Fruit fly (Drosophila melanogaster) whole organism, embryonic: ENCODE results near the gene Atg5.

Experiments
- CG11093 ChIP-seq: fragments of 200-800 bp; sonication (Bioruptor generic); IDR thresholded peaks from 3 replicates; pipeline ENCODE4 v1.3.6; 2022; ENCODE audit warnings: missing biosample characterization, missing genetic modification characterization
- CG11398 ChIP-seq: fragments of 200-800 bp; sonication (Bioruptor generic); optimal IDR thresholded peaks from 2 replicates; lab custom pipeline; 2016; ENCODE audit warnings: missing biosample characterization, missing genetic modification characterization
- CG12071 ChIP-seq: fragments of 200-800 bp; sonication (Bioruptor generic); optimal IDR thresholded peaks from 3 replicates; lab custom pipeline; 2018; ENCODE audit warnings: missing biosample characterization, mild to moderate bottlenecking, missing genetic modification characterization
- CG12744 ChIP-seq: fragments of 200-800 bp; sonication (Bioruptor generic); optimal IDR thresholded peaks from 2 replicates; lab custom pipeline; 2016; ENCODE audit warnings: missing biosample characterization, missing genetic modification characterization
- CG17802 ChIP-seq: fragments of 200-800 bp; sonication (Bioruptor generic); optimal IDR thresholded peaks from 2 replicates; lab custom pipeline; 2018; ENCODE audit warnings: missing biosample characterization, mild to moderate bottlenecking, missing genetic modification characterization, moderate library complexity
- CG17912 ChIP-seq: fragments of 200-800 bp; sonication (Bioruptor generic); optimal IDR thresholded peaks from 2 replicates; lab custom pipeline; 2018; ENCODE audit warnings: missing biosample characterization, mild to moderate bottlenecking, missing genetic modification characterization
- CG18599 ChIP-seq: fragments of 200-800 bp; sonication (Bioruptor generic); optimal IDR thresholded peaks from 3 replicates; lab custom pipeline; 2017; ENCODE audit warnings: missing biosample characterization, missing genetic modification characterization, mild to moderate bottlenecking, moderate library complexity, missing genetic modification reagents
- CG2712 ChIP-seq: fragments of 200-800 bp; optimal IDR thresholded peaks from 3 replicates; lab custom pipeline; 2019; ENCODE audit warnings: missing biosample characterization, mild to moderate bottlenecking, missing genetic modification characterization, moderate library complexity
- CG30020 ChIP-seq: fragments of 200-800 bp; optimal IDR thresholded peaks from 2 replicates; lab custom pipeline; 2019; ENCODE audit warnings: missing biosample characterization, mild to moderate bottlenecking, missing genetic modification characterization, moderate library complexity
- CG3407 ChIP-seq: fragments of 200-800 bp; sonication (Bioruptor generic); optimal IDR thresholded peaks from 2 replicates; lab custom pipeline; 2018; ENCODE audit warnings: missing biosample characterization, mild to moderate bottlenecking, missing genetic modification characterization
- CG34376 ChIP-seq: fragments of 200-800 bp; sonication (Bioruptor generic); optimal IDR thresholded peaks from 2 replicates; lab custom pipeline; 2018; ENCODE audit warnings: missing biosample characterization, mild to moderate bottlenecking, missing genetic modification characterization
- CG3838 ChIP-seq: fragments of 200-800 bp; sonication (Bioruptor generic); optimal IDR thresholded peaks from 3 replicates; lab custom pipeline; 2016; ENCODE audit warnings: missing biosample characterization, missing genetic modification characterization
- CG4328 ChIP-seq: fragments of 200-800 bp; sonication (Bioruptor generic); optimal IDR thresholded peaks from 3 replicates; lab custom pipeline; 2017; ENCODE audit warnings: missing biosample characterization, missing genetic modification reagents, missing genetic modification characterization
- CG4854 ChIP-seq: fragments of 200-800 bp; sonication (Bioruptor generic); optimal IDR thresholded peaks from 2 replicates; lab custom pipeline; 2016; ENCODE audit warnings: missing biosample characterization, missing genetic modification characterization, inconsistent platforms
- CG5245 ChIP-seq: fragments of 200-800 bp; sonication (Bioruptor generic); optimal IDR thresholded peaks from 3 replicates; lab custom pipeline; 2016; ENCODE audit warnings: missing biosample characterization, missing genetic modification characterization
- CG6683 ChIP-seq: fragments of 200-800 bp; sonication (Bioruptor generic); optimal IDR thresholded peaks from 2 replicates; lab custom pipeline; 2017; ENCODE audit warnings: missing biosample characterization, mild to moderate bottlenecking, missing genetic modification characterization, missing genetic modification reagents
- CG7357 ChIP-seq: fragments of 200-800 bp; sonication (Bioruptor generic); IDR thresholded peaks from 3 replicates; pipeline ENCODE4 v1.3.6; 2022; ENCODE audit warnings: missing biosample characterization, missing genetic modification characterization
- CG7963 ChIP-seq: fragments of 200-800 bp; sonication (Bioruptor generic); IDR thresholded peaks from 3 replicates; pipeline ENCODE4 v1.3.6; 2022; ENCODE audit warnings: missing biosample characterization, missing genetic modification characterization; ENCODE audit not compliant: partially characterized antibody
- CG8290 ChIP-seq, 3 experiments: fragments of 200-800 bp; sonication (Bioruptor generic); optimal IDR thresholded peaks; 2 replicates each; lab custom pipeline; 2016 to 2019; ENCODE audit warnings: missing biosample characterization in 3 of 3, missing genetic modification characterization in 3 of 3, mild to moderate bottlenecking in 2 of 3, moderate library complexity in 1 of 3
- CG8924 ChIP-seq: fragments of 200-800 bp; optimal IDR thresholded peaks from 3 replicates; lab custom pipeline; 2019; ENCODE audit warnings: missing biosample characterization, mild to moderate bottlenecking, missing genetic modification characterization, moderate library complexity
- CG9437 ChIP-seq: fragments of 200-800 bp; sonication (Bioruptor generic); optimal IDR thresholded peaks from 2 replicates; lab custom pipeline; 2018; ENCODE audit warnings: missing biosample characterization, mild to moderate bottlenecking, missing genetic modification characterization
- CG9817 ChIP-seq: fragments of 200-800 bp; sonication (Bioruptor generic); optimal IDR thresholded peaks from 2 replicates; lab custom pipeline; 2018; ENCODE audit warnings: missing biosample characterization, mild to moderate bottlenecking, missing genetic modification characterization, moderate library complexity
- CkIIα-i1 ChIP-seq: fragments of 200-800 bp; sonication (Bioruptor generic); IDR thresholded peaks from 2 replicates; pipeline ENCODE4 v1.3.6; 2022; ENCODE audit warnings: missing biosample characterization, missing genetic modification characterization
- CrebB ChIP-seq: fragments of 200-800 bp; sonication (Bioruptor generic); optimal IDR thresholded peaks from 3 replicates; lab custom pipeline; 2018; ENCODE audit warnings: missing biosample characterization, mild to moderate bottlenecking, missing genetic modification characterization
- ERR ChIP-seq: fragments of 200-800 bp; sonication (Bioruptor generic); optimal IDR thresholded peaks from 2 replicates; lab custom pipeline; 2016; ENCODE audit warnings: missing biosample characterization, missing genetic modification characterization
- Hr39 ChIP-seq: fragments of >200 bp; optimal IDR thresholded peaks from 2 replicates; lab custom pipeline; 2017
- PHDP ChIP-seq: fragments of 200-800 bp; sonication (Bioruptor generic); optimal IDR thresholded peaks from 3 replicates; lab custom pipeline; 2018; ENCODE audit warnings: missing biosample characterization, mild to moderate bottlenecking, missing genetic modification characterization, moderate library complexity
- Rfx ChIP-seq: fragments of 200-800 bp; sonication (Bioruptor generic); IDR thresholded peaks from 2 replicates; pipeline ENCODE4 v1.3.6; 2022; ENCODE audit warnings: missing biosample characterization, missing genetic modification characterization
- Rx ChIP-seq: fragments of 200-800 bp; sonication (Bioruptor generic); IDR thresholded peaks from 2 replicates; pipeline ENCODE4 v1.3.6; 2022; ENCODE audit warnings: missing biosample characterization, missing genetic modification characterization
- Sox100B ChIP-seq: fragments of 200-800 bp; sonication (Bioruptor generic); optimal IDR thresholded peaks from 3 replicates; lab custom pipeline; 2018; ENCODE audit warnings: missing biosample characterization, mild to moderate bottlenecking, missing genetic modification characterization
- Vsx1 ChIP-seq: fragments of 200-800 bp; sonication (Bioruptor generic); optimal IDR thresholded peaks from 2 replicates; lab custom pipeline; 2017; ENCODE audit warnings: missing biosample characterization, mild to moderate bottlenecking, missing genetic modification characterization, missing genetic modification reagents
- cas ChIP-seq: fragments of 200-800 bp; sonication (Bioruptor generic); IDR thresholded peaks from 2 replicates; pipeline ENCODE4 v1.3.6; 2022; ENCODE audit warnings: missing biosample characterization, missing genetic modification characterization
- chif ChIP-seq, 2 experiments: fragments of 200-800 bp; sonication (Bioruptor generic); optimal IDR thresholded peaks; 3 replicates each; lab custom pipeline; 2016; ENCODE audit warnings: missing biosample characterization in 2 of 2, missing genetic modification characterization in 2 of 2
- croc ChIP-seq: fragments of 200-800 bp; sonication (Bioruptor generic); conservative IDR thresholded peaks from 3 replicates; pipeline ENCODE4 v1.3.6; 2022; ENCODE audit warnings: missing biosample characterization, missing genetic modification characterization
- danr ChIP-seq: fragments of 200-800 bp; sonication (Bioruptor generic); IDR thresholded peaks from 2 replicates; pipeline ENCODE4 v1.3.6; 2022; ENCODE audit warnings: missing biosample characterization, missing genetic modification characterization
- dmrt99B ChIP-seq: fragments of 200-800 bp; sonication (Bioruptor generic); optimal IDR thresholded peaks from 2 replicates; lab custom pipeline; 2018; ENCODE audit warnings: missing biosample characterization, mild to moderate bottlenecking, missing genetic modification characterization, moderate library complexity
- emc ChIP-seq: fragments of 200-800 bp; sonication (Bioruptor generic); optimal IDR thresholded peaks from 2 replicates; lab custom pipeline; 2016; ENCODE audit warnings: missing biosample characterization, missing genetic modification characterization
- en ChIP-seq: fragments of 200-800 bp; sonication (Bioruptor generic); optimal IDR thresholded peaks from 2 replicates; lab custom pipeline; 2016; ENCODE audit warnings: missing biosample characterization, missing genetic modification characterization
- gem ChIP-seq: fragments of 200-800 bp; sonication (Bioruptor generic); optimal IDR thresholded peaks from 2 replicates; lab custom pipeline; 2019; ENCODE audit warnings: missing biosample characterization, mild to moderate bottlenecking, missing genetic modification characterization, moderate library complexity
- ind ChIP-seq: fragments of 200-800 bp; sonication (Bioruptor generic); optimal IDR thresholded peaks from 3 replicates; lab custom pipeline; 2016; ENCODE audit warnings: missing biosample characterization, missing genetic modification characterization
- klu ChIP-seq: fragments of 200-800 bp; sonication (Bioruptor generic); IDR thresholded peaks from 2 replicates; pipeline ENCODE4 v1.3.6; 2022; ENCODE audit warnings: missing biosample characterization, missing genetic modification characterization
- odd ChIP-seq: fragments of 200-800 bp; sonication (Bioruptor generic); optimal IDR thresholded peaks from 2 replicates; lab custom pipeline; 2017; ENCODE audit warnings: missing biosample characterization, mild to moderate bottlenecking, missing genetic modification characterization
- otp ChIP-seq: fragments of 200-800 bp; sonication (Bioruptor generic); IDR thresholded peaks from 3 replicates; pipeline ENCODE4, ENCODE4 v1.3.6; 2022; ENCODE audit warnings: missing biosample characterization, missing genetic modification characterization
- row ChIP-seq: fragments of 200-800 bp; sonication (Bioruptor generic); IDR thresholded peaks from 3 replicates; pipeline ENCODE4 v1.3.6; 2022; ENCODE audit warnings: missing biosample characterization, missing genetic modification characterization
- salm ChIP-seq: fragments of 200-800 bp; sonication (Bioruptor generic); optimal IDR thresholded peaks from 2 replicates; lab custom pipeline; 2018; ENCODE audit warnings: missing biosample characterization, mild to moderate bottlenecking, missing genetic modification characterization
- sc ChIP-seq, 3 experiments: fragments of >200 bp in 2 of 3; fragments of 200-800 bp in 1 of 3; sonication (Bioruptor generic) in 1 of 3; optimal IDR thresholded peaks; 2 replicates in 2 of 3; 3 replicates in 1 of 3; lab custom pipeline; 2017; ENCODE audit warnings: mild to moderate bottlenecking in 1 of 3, missing biosample characterization in 1 of 3, missing genetic modification characterization in 1 of 3, missing genetic modification reagents in 1 of 3
- scrt ChIP-seq: fragments of 200-800 bp; sonication (Bioruptor generic); optimal IDR thresholded peaks from 2 replicates; lab custom pipeline; 2018; ENCODE audit warnings: missing biosample characterization, mild to moderate bottlenecking, missing genetic modification characterization, moderate library complexity
- shn ChIP-seq: fragments of 200-800 bp; sonication (Bioruptor generic); optimal IDR thresholded peaks from 3 replicates; lab custom pipeline; 2016; ENCODE audit warnings: missing biosample characterization, missing genetic modification characterization
- vvl ChIP-seq: fragments of 200-800 bp; sonication (Bioruptor generic); IDR thresholded peaks from 2 replicates; pipeline ENCODE4 v1.3.6; 2022; ENCODE audit warnings: missing biosample characterization, missing genetic modification characterization
- z ChIP-seq: fragments of 200-800 bp; sonication (Bioruptor generic); IDR thresholded peaks from 3 replicates; pipeline ENCODE4 v1.3.6; 2022; ENCODE audit warnings: missing biosample characterization, missing genetic modification characterization
- zfh1 ChIP-seq: fragments of 200-800 bp; sonication (Bioruptor generic); IDR thresholded peaks from 3 replicates; pipeline ENCODE4 v1.3.6; 2022; ENCODE audit warnings: missing biosample characterization, missing genetic modification characterization

Gene Atg5

dm6 chrX:7277038-7277437 is 46.5 kb downstream of the Atg5 start (continued):
- TF ChIP-seq sc (optimal IDR thresholded peaks at IDR 0.05; lab: Kevin White, UChicago) (no peak), sc (GFP tag; optimal IDR thresholded peaks at IDR 0.05; lab: Kevin White, UChicago) (peak; percentile 51), CkIIα-i1 (GFP tag; lab: Robert Waterston, UW) (no peak), CG4328 (GFP tag; lab: Kevin White, UChicago) (no peak), PHDP (tag; lab: Kevin White, UChicago) (peak; percentile 52), CG12744 (GFP tag; lab: Kevin White, UChicago) (peak; percentile 22), CG3838 (GFP tag; lab: Kevin White, UChicago) (peak; percentile 16), CrebB (tag; lab: Kevin White, UChicago) (no peak), CG17912 (no peak), CG11093 (no peak; the same call in 2 of the 3 replicates), dmrt99B (tag; lab: Kevin White, UChicago) (peak; percentile 68), scrt (GFP tag; lab: Kevin White, UChicago) (peak; percentile 35), CG7963 (GFP tag; lab: Robert Waterston, UW) (no peak), Vsx1 (peak; percentile 30), salm (no peak), ERR (no peak), en (GFP tag; lab: Kevin White, UChicago) (peak; percentile 41), ind (peak; percentile 35), CG9817 (peak; percentile 42), CG12071 (peak; percentile 13), danr (GFP tag; lab: Robert Waterston, UW) (no peak), CG6683 (GFP tag; lab: Kevin White, UChicago) (peak; percentile 1), CG2712 (tag; lab: Kevin White, UChicago) (peak; percentile 84), Sox100B (GFP tag; lab: Kevin White, UChicago) (peak; percentile 43), shn (GFP tag; lab: Kevin White, UChicago) (no peak), CG8290 (GFP tag; optimal IDR thresholded peaks at IDR 0.05; lab: Kevin White, UChicago) (peak; percentile 30), CG8290 (tag; optimal IDR thresholded peaks at IDR 0.05; lab: Kevin White, UChicago) (peak in 1 of 2 experiments; percentile 8), z (GFP tag; lab: Robert Waterston, UW) (no peak), chif (GFP tag; optimal IDR thresholded peaks at IDR 0.05; lab: Kevin White, UChicago) (peak; percentile 66 to 76), klu (GFP tag; lab: Robert Waterston, UW) (no peak; the same call in 1 of the 2 replicates), croc (GFP tag; lab: Robert Waterston, UW) (peak; percentile 55), CG7357 (GFP tag; lab: Robert Waterston, UW) (0 out of 3 replicates have a peak, but pooled peaks have one; percentile 24), cas (no peak), Hr39 (lab: Kevin White, UChicago) (no peak), emc (no peak), CG5245 (peak; percentile 38), CG3407 (GFP tag; lab: Kevin White, UChicago) (peak; percentile 45), CG30020 (tag; lab: Kevin White, UChicago) (no peak), CG4854 (GFP tag; lab: Kevin White, UChicago) (no peak), CG9437 (GFP tag; lab: Kevin White, UChicago) (peak; percentile 26), Rx (GFP tag; lab: Robert Waterston, UW) (no peak), otp (peak; percentile 48; the same call in 1 of the 3 replicates)

DNA sequence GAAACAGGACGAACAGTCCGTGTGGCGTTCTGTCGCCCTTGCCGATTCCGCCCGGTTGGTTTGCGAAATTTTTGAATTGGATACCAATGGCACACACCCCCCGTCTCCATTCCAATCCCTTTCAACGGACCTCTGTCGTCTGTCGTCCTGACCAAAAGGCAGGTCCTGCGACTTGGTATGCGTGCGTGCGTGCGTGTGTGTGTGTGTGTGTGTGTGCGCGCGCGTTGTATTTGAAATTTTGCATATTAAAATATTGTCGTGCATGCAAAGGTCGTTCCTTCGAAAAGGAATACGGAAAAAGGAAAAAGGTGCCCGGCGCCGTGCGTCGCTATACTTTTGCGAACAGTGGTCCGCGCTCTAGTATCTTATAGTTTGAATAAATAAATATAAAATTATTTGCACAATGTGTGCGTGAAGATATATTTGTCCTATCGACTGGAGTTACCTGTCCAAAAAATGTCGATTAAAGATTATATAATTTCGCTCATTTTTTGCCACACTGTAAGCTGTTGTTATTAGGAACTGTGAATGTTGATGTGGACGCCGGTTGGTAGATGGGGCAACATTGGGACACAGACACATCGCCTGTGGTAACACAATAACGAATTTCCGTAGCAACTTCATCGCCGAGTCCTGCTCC is 52.1 kb downstream of the Atg5 start:
- no peak for TF ChIP-seq CG8924
- no peak for TF ChIP-seq CG34376 (GFP tag; lab: Kevin White, UChicago)
- no peak for TF ChIP-seq CG11398
- TF ChIP-seq zfh1 (GFP tag; lab: Robert Waterston, UW), result peak; percentile 60; the same call in 2 of the 3 replicates
- TF ChIP-seq CkIIα-i1 (GFP tag; lab: Robert Waterston, UW), result no peak
- TF ChIP-seq CG17802, result no peak
- TF ChIP-seq odd, result no peak
- peak; percentile 27 for TF ChIP-seq gem
- TF ChIP-seq CG18599 (GFP tag; lab: Kevin White, UChicago), result peak; percentile 54
- TF ChIP-seq Rfx (GFP tag; lab: Robert Waterston, UW), result 0 out of 2 replicates have a peak, but pooled peaks have one; percentile 13
- TF ChIP-seq vvl, result 0 out of 2 replicates have a peak, but pooled peaks have one; percentile 33
- TF ChIP-seq z (GFP tag; lab: Robert Waterston, UW), result no peak
- TF ChIP-seq row (GFP tag; lab: Robert Waterston, UW), result peak; percentile 47; the same call in 1 of the 3 replicates
